Fruit fly (Drosophila melanogaster): ENCODE data around the gene Ama.

Ama gene

DNA sequence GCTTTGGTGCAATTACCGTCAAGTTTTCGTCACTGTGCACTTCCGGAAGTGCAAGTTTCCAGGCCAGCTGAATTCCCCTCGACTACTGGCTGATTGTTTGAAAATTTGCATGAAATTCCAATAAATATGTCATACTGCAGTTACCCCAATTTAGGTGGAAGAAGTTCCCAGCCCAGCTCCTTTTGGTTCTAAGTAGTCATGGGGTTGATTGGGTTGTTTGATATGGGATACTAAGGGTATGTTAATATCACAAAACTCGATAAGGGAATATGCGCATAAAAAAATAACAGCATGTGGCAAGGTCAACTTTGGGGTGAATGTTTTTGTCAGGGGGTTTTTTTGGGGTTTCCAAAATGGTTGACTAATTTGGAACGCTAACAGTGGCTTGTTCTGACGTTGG is 50.9 kb downstream of the Ama start:
- no peak for TF ChIP-seq CG10267 (tag; optimal IDR thresholded peaks at IDR 0.05)
- peak; percentile 68 for TF ChIP-seq pros (GFP tag; optimal IDR thresholded peaks at IDR 0.05)
- TF ChIP-seq gcm (GFP tag; optimal IDR thresholded peaks at IDR 0.05) = no peak
- peak; percentile 49; the same call in 1 of the 2 replicates for TF ChIP-seq vvl (GFP tag; IDR thresholded peaks at IDR 0.05)
- TF ChIP-seq da (GFP tag; optimal IDR thresholded peaks at IDR 0.05) = no peak
- no peak for TF ChIP-seq CG13123 (GFP tag; optimal IDR thresholded peaks at IDR 0.05)
- TF ChIP-seq nerfin-1 (tag; optimal IDR thresholded peaks at IDR 0.05) = peak; percentile 71
- TF ChIP-seq CG3847 (GFP tag; IDR thresholded peaks at IDR 0.05) = no peak
- 0 out of 2 replicates have a peak, but pooled peaks have one; percentile 3 for TF ChIP-seq CG32767 (GFP tag; IDR thresholded peaks at IDR 0.05)

dm6 chr3R:6813941-6814556 is 51.7 kb downstream of the Ama start:
- TF ChIP-seq CG8944 (GFP tag; optimal IDR thresholded peaks at IDR 0.05) = no peak
- TF ChIP-seq ttk (GFP tag; IDR thresholded peaks at IDR 0.05) = no peak
- no peak for TF ChIP-seq Camta (GFP tag; optimal IDR thresholded peaks at IDR 0.05)
- no peak for TF ChIP-seq HLH3B (GFP tag; IDR thresholded peaks at IDR 0.05)
- TF ChIP-seq Taf1 (GFP tag; IDR thresholded peaks at IDR 0.05) = no peak
- TF ChIP-seq slou (GFP tag; optimal IDR thresholded peaks at IDR 0.05) = no peak
- no peak for TF ChIP-seq Deaf1 (tag; optimal IDR thresholded peaks at IDR 0.05)
- no peak for TF ChIP-seq CG12942 (GFP tag; optimal IDR thresholded peaks at IDR 0.05)
- TF ChIP-seq vvl (GFP tag; IDR thresholded peaks at IDR 0.05) = peak; percentile 59; the same call in 1 of the 2 replicates
- TF ChIP-seq Sox100B (GFP tag; optimal IDR thresholded peaks at IDR 0.05) = no peak
- no peak for TF ChIP-seq insv (GFP tag; optimal IDR thresholded peaks at IDR 0.05)
- TF ChIP-seq jigr1 (GFP tag; IDR thresholded peaks at IDR 0.05) = no peak
- no peak for TF ChIP-seq CG1792 (GFP tag; optimal IDR thresholded peaks at IDR 0.05)
- no peak for TF ChIP-seq jumu (GFP tag; optimal IDR thresholded peaks at IDR 0.05)
- no peak for TF ChIP-seq Kr (GFP tag; optimal IDR thresholded peaks at IDR 0.05)
- no peak for TF ChIP-seq CG31441 (GFP tag; IDR thresholded peaks at IDR 0.05)
- no peak for TF ChIP-seq nerfin-2 (GFP tag; IDR thresholded peaks at IDR 0.05; ENCODE audit: partially characterized antibody)
- TF ChIP-seq Spps (tag; optimal IDR thresholded peaks at IDR 0.05) = no peak
- no peak for TF ChIP-seq tna (GFP tag; IDR thresholded peaks at IDR 0.05; ENCODE audit: partially characterized antibody)
- no peak for TF ChIP-seq CG33213 (GFP tag; optimal IDR thresholded peaks at IDR 0.05)
- no peak for TF ChIP-seq lov (optimal IDR thresholded peaks at IDR 0.05)
- TF ChIP-seq lov (GFP tag; IDR thresholded peaks at IDR 0.05) = no peak
- no peak for TF ChIP-seq odd (GFP tag; optimal IDR thresholded peaks at IDR 0.05)
- no peak for TF ChIP-seq CG18011 (GFP tag; optimal IDR thresholded peaks at IDR 0.05)
- no peak for TF ChIP-seq lmd (GFP tag; IDR thresholded peaks at IDR 0.05)
- no peak for TF ChIP-seq bcd (GFP tag; optimal IDR thresholded peaks at IDR 0.05)
- no peak for TF ChIP-seq sima (GFP tag; optimal IDR thresholded peaks at IDR 0.05)
- no peak for TF ChIP-seq ranshi (GFP tag; IDR thresholded peaks at IDR 0.05)
- TF ChIP-seq hb (GFP tag; IDR thresholded peaks at IDR 0.05; ENCODE audit: partially characterized antibody) = no peak
- peak; percentile 90 for TF ChIP-seq abd-A (tag; optimal IDR thresholded peaks at IDR 0.05)
- no peak for TF ChIP-seq vnd (GFP tag; IDR thresholded peaks at IDR 0.05; ENCODE audit: partially characterized antibody)
- no peak for TF ChIP-seq CG17802 (tag; optimal IDR thresholded peaks at IDR 0.05)
- no peak for TF ChIP-seq CG6254 (GFP tag; optimal IDR thresholded peaks at IDR 0.05)
- TF ChIP-seq Pdp1 (GFP tag; optimal IDR thresholded peaks at IDR 0.05) = peak in 1 of 2 experiments; percentile 60
- TF ChIP-seq chn (GFP tag; optimal IDR thresholded peaks at IDR 0.05) = no peak
- peak; percentile 1 for TF ChIP-seq CG5180 (GFP tag; optimal IDR thresholded peaks at IDR 0.05)
- TF ChIP-seq CG34422 (GFP tag; IDR thresholded peaks at IDR 0.05) = no peak
- TF ChIP-seq CG15696 (tag; optimal IDR thresholded peaks at IDR 0.05) = no peak
- no peak for TF ChIP-seq Sin3A (optimal IDR thresholded peaks at IDR 0.05)
- TF ChIP-seq tin (GFP tag; optimal IDR thresholded peaks at IDR 0.05) = no peak
- no peak for TF ChIP-seq HLHmδ (GFP tag; optimal IDR thresholded peaks at IDR 0.05)
- TF ChIP-seq CG15073 (GFP tag; optimal IDR thresholded peaks at IDR 0.05) = no peak

Measured in whole organism, embryonic.